Worm (Caenorhabditis elegans) whole organism, L3 larva: Measurements from ENCODE around the gene str-88.

ENCODE experiments used
- ceh-82 ChIP-seq: fragments of 150-350 bp; optimal IDR thresholded peaks from 2 replicates; lab custom pipeline; 2014; ENCODE audit warnings: missing biosample characterization, missing genetic modification characterization
- egl-27 ChIP-seq: sonication (generic microtip); optimal IDR thresholded peaks from 4 replicates; lab custom pipeline; 2017; ENCODE audit warnings: missing biosample characterization, missing genetic modification reagents, missing genetic modification characterization
- eor-1 ChIP-seq, 2 experiments: fragments of 150-350 bp; optimal IDR thresholded peaks; 2 replicates each; lab custom pipeline; 2014 to 2018; ENCODE audit warnings: missing biosample characterization in 2 of 2, missing genetic modification characterization in 2 of 2
- lin-39 ChIP-seq: fragments of 150-350 bp; optimal IDR thresholded peaks from 2 replicates; lab custom pipeline; 2018; ENCODE audit warnings: missing biosample characterization, missing genetic modification reagents, missing genetic modification characterization
- lsy-12 ChIP-seq: sonication (generic microtip); optimal IDR thresholded peaks from 2 replicates; lab custom pipeline; 2016; ENCODE audit warnings: mild to moderate bottlenecking, missing genetic modification characterization, missing compliant biosample characterization
- nfya-1 ChIP-seq: sonication (generic microtip); optimal IDR thresholded peaks from 2 replicates; lab custom pipeline; 2017; ENCODE audit warnings: missing genetic modification characterization, mild to moderate bottlenecking, missing compliant biosample characterization, antibody characterized with exemption, moderate library complexity; ENCODE audit not compliant: insufficient read depth
- nhr-76 ChIP-seq: fragments of 150-350 bp; sonication (generic microtip); optimal IDR thresholded peaks from 5 replicates; lab custom pipeline; 2014; ENCODE audit warnings: missing biosample characterization, missing genetic modification characterization
- sea-2 ChIP-seq: fragments of 150-350 bp; sonication (generic microtip); optimal IDR thresholded peaks from 4 replicates; lab custom pipeline; 2014; ENCODE audit warnings: missing biosample characterization, missing genetic modification reagents, missing genetic modification characterization
- unc-39 ChIP-seq: sonication (generic microtip); optimal IDR thresholded peaks from 4 replicates; lab custom pipeline; 2017; ENCODE audit warnings: missing biosample characterization, missing genetic modification characterization
- ztf-4 ChIP-seq: fragments of 150-350 bp; optimal IDR thresholded peaks from 2 replicates; lab custom pipeline; 2014; ENCODE audit warnings: missing biosample characterization, missing genetic modification characterization

DNA sequence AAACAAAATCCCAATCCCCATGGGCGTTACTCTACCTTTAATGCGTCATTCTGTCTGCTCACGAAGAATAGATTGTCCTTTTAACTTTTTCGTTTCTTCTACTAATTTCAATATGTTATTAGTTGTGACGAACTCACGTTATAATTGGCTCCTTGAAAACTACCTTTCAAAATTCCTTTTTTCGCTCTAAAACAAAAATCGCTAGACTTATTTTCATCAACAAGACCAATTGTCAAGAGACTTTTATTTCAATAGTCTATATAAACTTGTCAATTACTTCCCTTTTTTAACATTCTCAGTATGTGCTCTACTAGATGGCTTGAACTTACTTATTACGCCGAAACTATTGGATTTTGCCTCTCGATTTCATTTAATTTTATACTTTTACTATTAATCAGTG, 1.1 kb upstream of the str-88 start, which contains the start of gene str-102:
- TF ChIP-seq nhr-76 = no peak
- no peak for TF ChIP-seq eor-1 (tag; optimal IDR thresholded peaks at IDR 0.05; lab: Kevin White, UChicago)
- TF ChIP-seq unc-39 (tag; lab: Kevin White, UChicago) = no peak
- TF ChIP-seq nfya-1 (tag; lab: Kevin White, UChicago) = no peak
- no peak for TF ChIP-seq ceh-82 (tag; lab: Kevin White, UChicago)
- no peak for TF ChIP-seq egl-27 (tag; lab: Kevin White, UChicago)
- no peak for TF ChIP-seq ztf-4 (tag; lab: Kevin White, UChicago)
- TF ChIP-seq lsy-12 (tag; lab: Kevin White, UChicago) = no peak
- no peak for TF ChIP-seq lin-39
- no peak for TF ChIP-seq sea-2 (GFP tag; lab: Kevin White, UChicago)
